Fruit fly (Drosophila melanogaster): ENCODE measurements around the gene CG46511.
"Not testable (repeated sequence)": the region's sequence is repeated elsewhere in the genome, so short reads cannot be mapped to it uniquely, and the experiment has no call there.

The CG46511 gene

dm6 chrX:22182193-22182592 lies at the start of gene CG46511:
Gene CG46511, plus strand, starts transcription at chrX:22182493.
- not testable (repeated sequence) for TF ChIP-seq CG15269 (tag; optimal IDR thresholded peaks at IDR 0.05); dati (GFP tag; IDR thresholded peaks at IDR 0.05); amos (GFP tag; IDR thresholded peaks at IDR 0.05; ENCODE audit: partially characterized antibody)

- not testable (repeated sequence) for TF ChIP-seq al (GFP tag; IDR thresholded peaks at IDR 0.05); CG17385 (GFP tag; optimal IDR thresholded peaks at IDR 0.05); CG11696 (GFP tag; IDR thresholded peaks at IDR 0.05)
These were observed 39.5 kb upstream of the CG46511 start, which contains the start of gene CG40813 for dm6 chrX:22142758-22143157. Gene CG40813, plus strand, starts transcription at chrX:22143058.

- TF ChIP-seq TFAM (GFP tag; optimal IDR thresholded peaks at IDR 0.05); CG11723 (GFP tag; optimal IDR thresholded peaks at IDR 0.05); caup (GFP tag; optimal IDR thresholded peaks at IDR 0.05; ENCODE audit: severe bottlenecking): not testable (repeated sequence)
These were observed 34.8 kb upstream of the CG46511 start, which contains the start of gene CG46504 for dm6 chrX:22147489-22147888. Gene CG46504, plus strand, starts transcription at chrX:22147789.

dm6 chrX:22152542-22152941 lies 29.8 kb upstream of the CG46511 start, which contains the start of gene CG46505:
Gene CG46505, plus strand, starts transcription at chrX:22152842.
- not testable (repeated sequence) for TF ChIP-seq CG1603 (tag; optimal IDR thresholded peaks at IDR 0.05); CG1792 (GFP tag; optimal IDR thresholded peaks at IDR 0.05); da (GFP tag; optimal IDR thresholded peaks at IDR 0.05)

dm6 chrX:22157587-22157986 lies 24.7 kb upstream of the CG46511 start, which contains the start of gene CG46506:
Gene CG46506, plus strand, starts transcription at chrX:22157887.
- not testable (repeated sequence) for TF ChIP-seq usp (GFP tag; optimal IDR thresholded peaks at IDR 0.05); B-H1 (GFP tag; IDR thresholded peaks at IDR 0.05); CG32767 (GFP tag; IDR thresholded peaks at IDR 0.05)

dm6 chrX:22162623-22163022 lies 19.7 kb upstream of the CG46511 start, which contains the start of gene CG46507:
Gene CG46507, plus strand, starts transcription at chrX:22162923.
- not testable (repeated sequence) for TF ChIP-seq Lim3 (GFP tag; IDR thresholded peaks at IDR 0.05); zen2 (GFP tag; IDR thresholded peaks at IDR 0.05; ENCODE audit: partially characterized antibody); Lhr (GFP tag; optimal IDR thresholded peaks at IDR 0.05)

dm6 chrX:22167355-22167754 lies 14.9 kb upstream of the CG46511 start, which contains the start of gene CG46508:
Gene CG46508, plus strand, starts transcription at chrX:22167655.
- TF ChIP-seq CG5180 (GFP tag; optimal IDR thresholded peaks at IDR 0.05); CG18619 (GFP tag; optimal IDR thresholded peaks at IDR 0.05); CG14710 (tag; optimal IDR thresholded peaks at IDR 0.05): not testable (repeated sequence)

- TF ChIP-seq cato (GFP tag; optimal IDR thresholded peaks at IDR 0.05; ENCODE audit: borderline replicate concordance); pfk (GFP tag; optimal IDR thresholded peaks at IDR 0.05); HmgZ (tag; optimal IDR thresholded peaks at IDR 0.05): not testable (repeated sequence)
These were observed 10.0 kb upstream of the CG46511 start, which contains the start of gene CG46509 for dm6 chrX:22172341-22172740. Gene CG46509, plus strand, starts transcription at chrX:22172641.
